Fruit fly (Drosophila melanogaster): ENCODE data around the gene CG5953.

The CG5953 gene

DNA sequence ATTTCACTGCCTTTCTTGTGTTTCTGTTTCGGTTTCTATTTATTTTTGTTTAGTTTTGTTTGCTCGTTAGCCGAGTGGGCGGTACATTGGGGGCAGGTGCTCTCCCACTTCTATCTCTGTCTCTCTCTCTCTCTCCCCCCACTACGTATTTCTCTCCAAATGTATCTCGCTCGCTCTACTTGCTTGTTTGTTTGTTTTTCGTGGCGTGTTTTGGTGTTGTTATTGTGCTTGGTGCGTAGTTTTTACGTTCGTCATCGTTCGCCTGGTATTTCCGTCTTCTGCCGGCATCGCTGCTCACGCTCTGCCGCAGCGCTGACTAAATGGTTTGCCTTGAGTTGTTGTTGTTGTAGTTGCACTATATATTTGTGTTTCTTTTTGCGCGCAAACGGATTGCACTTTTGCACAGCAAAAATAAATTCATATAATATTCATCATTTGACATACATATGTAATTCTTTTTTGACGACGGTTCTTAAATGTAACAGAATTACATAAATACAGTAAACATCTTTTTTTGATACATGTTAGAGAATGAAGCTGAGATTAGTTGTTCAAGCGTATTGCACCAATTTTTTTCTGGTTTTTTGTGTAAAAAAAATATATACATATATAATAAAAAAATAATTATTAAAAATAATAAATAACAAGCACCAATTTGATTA lies 1.6 kb upstream of the CG5953 start (continued):
- TF ChIP-seq CG30020 (tag; optimal IDR thresholded peaks at IDR 0.05): no peak
- no peak for TF ChIP-seq Ets97D (GFP tag; optimal IDR thresholded peaks at IDR 0.05)
- TF ChIP-seq Atf3 (GFP tag; optimal IDR thresholded peaks at IDR 0.05): peak; percentile 24
- no peak for TF ChIP-seq mld (GFP tag; IDR thresholded peaks at IDR 0.05; ENCODE audit: partially characterized antibody)
- TF ChIP-seq lola (GFP tag; optimal IDR thresholded peaks at IDR 0.05): no peak
- no peak for TF ChIP-seq Kr (GFP tag; optimal IDR thresholded peaks at IDR 0.05)
- no peak for TF ChIP-seq CG7357 (GFP tag; IDR thresholded peaks at IDR 0.05)
- TF ChIP-seq ATbp (GFP tag; optimal IDR thresholded peaks at IDR 0.05): peak; percentile 73
- TF ChIP-seq ase (GFP tag; IDR thresholded peaks at IDR 0.05): no peak
- TF ChIP-seq Bdp1 (GFP tag; optimal IDR thresholded peaks at IDR 0.05): no peak
- peak; percentile 12 for TF ChIP-seq CG9876 (GFP tag; optimal IDR thresholded peaks at IDR 0.05)
- TF ChIP-seq CG3281 (GFP tag; optimal IDR thresholded peaks at IDR 0.05): no peak
- peak; percentile 33 for TF ChIP-seq CG8089 (GFP tag; optimal IDR thresholded peaks at IDR 0.05)
- TF ChIP-seq CG13424 (tag; optimal IDR thresholded peaks at IDR 0.05): no peak
- TF ChIP-seq sens-2 (GFP tag; IDR thresholded peaks at IDR 0.05): no peak
- TF ChIP-seq zfh2 (GFP tag; optimal IDR thresholded peaks at IDR 0.05): no peak
- peak; percentile 76 for TF ChIP-seq CG13624 (GFP tag; optimal IDR thresholded peaks at IDR 0.05)
- no peak for TF ChIP-seq Dip2 (GFP tag; IDR thresholded peaks at IDR 0.05)
- no peak for TF ChIP-seq CG6791 (GFP tag; IDR thresholded peaks at IDR 0.05; ENCODE audit: partially characterized antibody)
- TF ChIP-seq CG33557 (GFP tag; optimal IDR thresholded peaks at IDR 0.05): peak; percentile 67
- peak; percentile 91 for TF ChIP-seq CG12769 (tag; optimal IDR thresholded peaks at IDR 0.05)
- no peak for TF ChIP-seq stwl (tag; optimal IDR thresholded peaks at IDR 0.05)
- TF ChIP-seq pan (optimal IDR thresholded peaks at IDR 0.05): no peak
- peak in 1 of 2 experiments; percentile 60 for TF ChIP-seq pan (GFP tag; optimal IDR thresholded peaks at IDR 0.05 in 1 of 2, IDR thresholded peaks at IDR 0.05 in 1 of 2)
- no peak for TF ChIP-seq CG7372 (GFP tag; IDR thresholded peaks at IDR 0.05)
- no peak for TF ChIP-seq gsb-n (tag; optimal IDR thresholded peaks at IDR 0.05)
- TF ChIP-seq CG13894 (tag; optimal IDR thresholded peaks at IDR 0.05): no peak
- no peak for TF ChIP-seq Hr51 (GFP tag; optimal IDR thresholded peaks at IDR 0.05)
- TF ChIP-seq CG31365 (tag; optimal IDR thresholded peaks at IDR 0.05): peak; percentile 74
- peak; percentile 47 for TF ChIP-seq Hey (tag; optimal IDR thresholded peaks at IDR 0.05)
- TF ChIP-seq stc (GFP tag; IDR thresholded peaks at IDR 0.05): no peak
- TF ChIP-seq CG15601 (tag; optimal IDR thresholded peaks at IDR 0.05): peak; percentile 35
- TF ChIP-seq dimm (GFP tag; IDR thresholded peaks at IDR 0.05): no peak
- TF ChIP-seq CG6272 (GFP tag; IDR thresholded peaks at IDR 0.05): no peak
- TF ChIP-seq CG2199 (GFP tag; IDR thresholded peaks at IDR 0.05): peak; percentile 88; the same call in 1 of the 3 replicates
- no peak for TF ChIP-seq Opbp (GFP tag; IDR thresholded peaks at IDR 0.05; ENCODE audit: partially characterized antibody)
- TF ChIP-seq Ada2b (GFP tag; IDR thresholded peaks at IDR 0.05): no peak
- TF ChIP-seq z (GFP tag; IDR thresholded peaks at IDR 0.05): 0 out of 3 replicates have a peak, but pooled peaks have one; percentile 55
- TF ChIP-seq CG3065 (GFP tag; optimal IDR thresholded peaks at IDR 0.05): peak; percentile 68
- no peak for TF ChIP-seq CG12299 (tag; optimal IDR thresholded peaks at IDR 0.05)
- TF ChIP-seq run (tag; optimal IDR thresholded peaks at IDR 0.05): peak; percentile 41
- TF ChIP-seq BEAF-32 (GFP tag; optimal IDR thresholded peaks at IDR 0.05): no peak
- TF ChIP-seq gro (GFP tag; optimal IDR thresholded peaks at IDR 0.05): peak; percentile 70
- no peak for TF ChIP-seq Poxn (GFP tag; IDR thresholded peaks at IDR 0.05)
- TF ChIP-seq HHEX (GFP tag; optimal IDR thresholded peaks at IDR 0.05): peak; percentile 24
- TF ChIP-seq gfzf (GFP tag; optimal IDR thresholded peaks at IDR 0.05): no peak
- TF ChIP-seq eyg (GFP tag; optimal IDR thresholded peaks at IDR 0.05): no peak
- TF ChIP-seq Hmx (GFP tag; optimal IDR thresholded peaks at IDR 0.05): no peak
- peak; percentile 68 for TF ChIP-seq CrebB (tag; optimal IDR thresholded peaks at IDR 0.05)
- TF ChIP-seq bbx (GFP tag; IDR thresholded peaks at IDR 0.05; ENCODE audit: partially characterized antibody): 0 out of 2 replicates have a peak, but pooled peaks have one; percentile 39
